Fruit fly (Drosophila melanogaster) whole organism, embryonic: Measurements from ENCODE around the gene drl.

Source experiments
- Ada2b ChIP-seq: fragments of 200-800 bp; sonication (Bioruptor generic); IDR thresholded peaks from 2 replicates; pipeline ENCODE4 v1.3.6; 2022; ENCODE audit warnings: missing biosample characterization, missing genetic modification characterization
- Bdp1 ChIP-seq: fragments of 200-800 bp; sonication (Bioruptor generic); optimal IDR thresholded peaks from 3 replicates; lab custom pipeline; 2016; ENCODE audit warnings: missing biosample characterization, missing genetic modification characterization
- BtbVII ChIP-seq: fragments of 200-800 bp; sonication (Bioruptor generic); optimal IDR thresholded peaks from 3 replicates; lab custom pipeline; 2017; ENCODE audit warnings: missing biosample characterization, mild to moderate bottlenecking, missing genetic modification characterization
- CG10147 ChIP-seq: fragments of 200-800 bp; sonication (Bioruptor generic); optimal IDR thresholded peaks from 2 replicates; lab custom pipeline; 2019; ENCODE audit warnings: missing biosample characterization, mild to moderate bottlenecking, missing genetic modification characterization, moderate library complexity
- CG10209 ChIP-seq: fragments of 200-800 bp; sonication (Bioruptor generic); optimal IDR thresholded peaks from 3 replicates; lab custom pipeline; 2017; ENCODE audit warnings: missing biosample characterization, mild to moderate bottlenecking, missing genetic modification characterization, missing genetic modification reagents
- CG1024 ChIP-seq: fragments of 200-800 bp; sonication (Bioruptor generic); IDR thresholded peaks from 2 replicates; pipeline ENCODE4 v1.3.6; 2022; ENCODE audit warnings: missing biosample characterization, missing genetic modification characterization
- CG11723 ChIP-seq: fragments of 200-800 bp; sonication (Bioruptor generic); optimal IDR thresholded peaks from 2 replicates; lab custom pipeline; 2017; ENCODE audit warnings: missing biosample characterization, mild to moderate bottlenecking, missing genetic modification characterization
- CG12744 ChIP-seq: fragments of 200-800 bp; sonication (Bioruptor generic); optimal IDR thresholded peaks from 2 replicates; lab custom pipeline; 2016; ENCODE audit warnings: missing biosample characterization, missing genetic modification characterization
- CG12769 ChIP-seq: fragments of 200-800 bp; sonication (Bioruptor generic); optimal IDR thresholded peaks from 2 replicates; lab custom pipeline; 2019; ENCODE audit warnings: missing biosample characterization, mild to moderate bottlenecking, missing genetic modification characterization, moderate library complexity
- CG14050 ChIP-seq: fragments of 200-800 bp; sonication (Bioruptor generic); IDR thresholded peaks from 3 replicates; pipeline ENCODE4 v1.3.6; 2022; ENCODE audit warnings: missing biosample characterization, missing genetic modification characterization
- CG15479 ChIP-seq: fragments of 200-800 bp; sonication (Bioruptor generic); optimal IDR thresholded peaks from 3 replicates; lab custom pipeline; 2019; ENCODE audit warnings: missing biosample characterization, mild to moderate bottlenecking, missing genetic modification characterization, moderate library complexity
- CG16813 ChIP-seq: fragments of 200-800 bp; sonication (Bioruptor generic); IDR thresholded peaks from 3 replicates; pipeline ENCODE4 v1.3.6; 2022; ENCODE audit warnings: missing biosample characterization, missing genetic modification characterization; ENCODE audit not compliant: partially characterized antibody
- CG2199 ChIP-seq: fragments of 200-800 bp; sonication (Bioruptor generic); IDR thresholded peaks from 3 replicates; pipeline ENCODE4 v1.3.6; 2022; ENCODE audit warnings: missing biosample characterization, missing genetic modification characterization
- CG2678 ChIP-seq: fragments of 200-800 bp; sonication (Bioruptor generic); optimal IDR thresholded peaks from 3 replicates; lab custom pipeline; 2019; ENCODE audit warnings: missing biosample characterization, mild to moderate bottlenecking, missing genetic modification characterization, moderate library complexity
- CG32772 ChIP-seq: fragments of 200-800 bp; sonication (Bioruptor generic); IDR thresholded peaks from 2 replicates; pipeline ENCODE4 v1.3.6; 2022; ENCODE audit warnings: missing biosample characterization, missing genetic modification characterization
- CG33213 ChIP-seq: fragments of 200-800 bp; sonication (Bioruptor generic); optimal IDR thresholded peaks from 3 replicates; lab custom pipeline; 2016; ENCODE audit warnings: missing biosample characterization, missing genetic modification characterization
- CG33557 ChIP-seq: fragments of 200-800 bp; sonication (Bioruptor generic); optimal IDR thresholded peaks from 2 replicates; lab custom pipeline; 2019; ENCODE audit warnings: missing biosample characterization, mild to moderate bottlenecking, missing genetic modification characterization, moderate library complexity
- CG4282 ChIP-seq: fragments of 200-800 bp; sonication (Bioruptor generic); optimal IDR thresholded peaks from 2 replicates; lab custom pipeline; 2016; ENCODE audit warnings: missing biosample characterization, missing genetic modification characterization
- CG4707 ChIP-seq: fragments of 200-800 bp; sonication (Bioruptor generic); optimal IDR thresholded peaks from 2 replicates; lab custom pipeline; 2018; ENCODE audit warnings: missing biosample characterization, mild to moderate bottlenecking, missing genetic modification characterization, moderate library complexity
- CG6254 ChIP-seq: fragments of 200-800 bp; sonication (Bioruptor generic); optimal IDR thresholded peaks from 3 replicates; lab custom pipeline; 2017; ENCODE audit warnings: mild to moderate bottlenecking, missing biosample characterization, missing genetic modification reagents, missing genetic modification characterization
- CG7357 ChIP-seq: fragments of 200-800 bp; sonication (Bioruptor generic); IDR thresholded peaks from 3 replicates; pipeline ENCODE4 v1.3.6; 2022; ENCODE audit warnings: missing biosample characterization, missing genetic modification characterization
- CG8089 ChIP-seq: fragments of 200-800 bp; sonication (Bioruptor generic); optimal IDR thresholded peaks from 3 replicates; lab custom pipeline; 2016; ENCODE audit warnings: missing biosample characterization, missing genetic modification characterization
- CG9437 ChIP-seq: fragments of 200-800 bp; sonication (Bioruptor generic); optimal IDR thresholded peaks from 2 replicates; lab custom pipeline; 2018; ENCODE audit warnings: missing biosample characterization, mild to moderate bottlenecking, missing genetic modification characterization
- CG9797 ChIP-seq: fragments of 200-800 bp; sonication (Bioruptor generic); optimal IDR thresholded peaks from 3 replicates; lab custom pipeline; 2018; ENCODE audit warnings: missing biosample characterization, mild to moderate bottlenecking, missing genetic modification characterization
- CkIIα-i1 ChIP-seq: fragments of 200-800 bp; sonication (Bioruptor generic); IDR thresholded peaks from 2 replicates; pipeline ENCODE4 v1.3.6; 2022; ENCODE audit warnings: missing biosample characterization, missing genetic modification characterization
- Dll ChIP-seq: fragments of 200-800 bp; sonication (Bioruptor generic); IDR thresholded peaks from 4 replicates; pipeline ENCODE4 v1.3.6; 2022; ENCODE audit warnings: missing biosample characterization, missing genetic modification characterization; ENCODE audit not compliant: partially characterized antibody
- Drgx ChIP-seq: fragments of 200-800 bp; sonication (Bioruptor generic); IDR thresholded peaks from 2 replicates; pipeline ENCODE4 v1.3.6; 2022; ENCODE audit warnings: missing biosample characterization, missing genetic modification characterization
- Gug ChIP-seq: fragments of 200-800 bp; sonication (Bioruptor generic); IDR thresholded peaks from 4 replicates; pipeline ENCODE4 v1.3.6; 2022; ENCODE audit warnings: missing biosample characterization, missing genetic modification characterization
- H2.0 ChIP-seq: fragments of 200-800 bp; sonication (Bioruptor generic); IDR thresholded peaks from 2 replicates; pipeline ENCODE4 v1.3.6; 2022; ENCODE audit warnings: missing biosample characterization, missing genetic modification characterization
- Hmx ChIP-seq: fragments of 200-800 bp; sonication (Bioruptor generic); optimal IDR thresholded peaks from 2 replicates; lab custom pipeline; 2016; ENCODE audit warnings: missing biosample characterization, missing genetic modification characterization
- Hsf ChIP-seq: fragments of 200-800 bp; sonication (Bioruptor generic); optimal IDR thresholded peaks from 3 replicates; lab custom pipeline; 2016; ENCODE audit warnings: missing biosample characterization, missing genetic modification characterization
- Myb ChIP-seq: fragments of 200-800 bp; sonication (Bioruptor generic); optimal IDR thresholded peaks from 2 replicates; lab custom pipeline; 2016; ENCODE audit warnings: missing biosample characterization, missing genetic modification characterization
- Optix ChIP-seq: fragments of 200-800 bp; sonication (Bioruptor generic); IDR thresholded peaks from 3 replicates; pipeline ENCODE4 v1.3.6; 2022; ENCODE audit warnings: missing biosample characterization, missing genetic modification characterization
- Sox100B ChIP-seq: fragments of 200-800 bp; sonication (Bioruptor generic); optimal IDR thresholded peaks from 3 replicates; lab custom pipeline; 2018; ENCODE audit warnings: missing biosample characterization, mild to moderate bottlenecking, missing genetic modification characterization
- Sry-β ChIP-seq: fragments of 200-800 bp; sonication (Bioruptor generic); optimal IDR thresholded peaks from 2 replicates; lab custom pipeline; 2018; ENCODE audit warnings: missing biosample characterization, mild to moderate bottlenecking, missing genetic modification characterization, moderate library complexity
- az2 ChIP-seq: fragments of 200-800 bp; sonication (Bioruptor generic); optimal IDR thresholded peaks from 3 replicates; lab custom pipeline; 2016; ENCODE audit warnings: missing biosample characterization, missing genetic modification characterization
- bigmax ChIP-seq: fragments of 200-800 bp; sonication (Bioruptor generic); optimal IDR thresholded peaks from 2 replicates; lab custom pipeline; 2018; ENCODE audit warnings: missing biosample characterization, mild to moderate bottlenecking, missing genetic modification characterization
- cas ChIP-seq: fragments of 200-800 bp; sonication (Bioruptor generic); IDR thresholded peaks from 2 replicates; pipeline ENCODE4 v1.3.6; 2022; ENCODE audit warnings: missing biosample characterization, missing genetic modification characterization
- chinmo ChIP-seq: fragments of 200-800 bp; sonication (Bioruptor generic); IDR thresholded peaks from 4 replicates; pipeline ENCODE4 v1.3.6; 2022; ENCODE audit warnings: missing biosample characterization, missing genetic modification characterization; ENCODE audit not compliant: partially characterized antibody
- chm ChIP-seq: fragments of 200-800 bp; sonication (Bioruptor generic); IDR thresholded peaks from 2 replicates; pipeline ENCODE4 v1.3.6; 2022; ENCODE audit warnings: missing biosample characterization, missing genetic modification characterization
- h ChIP-seq: fragments of >200 bp; optimal IDR thresholded peaks from 2 replicates; lab custom pipeline; 2017
- hbn ChIP-seq: fragments of 200-800 bp; sonication (Bioruptor generic); IDR thresholded peaks from 2 replicates; pipeline ENCODE4 v1.3.6; 2022; ENCODE audit warnings: missing biosample characterization, missing genetic modification characterization; ENCODE audit not compliant: partially characterized antibody
- her ChIP-seq: fragments of 200-800 bp; sonication (Bioruptor generic); optimal IDR thresholded peaks from 2 replicates; lab custom pipeline; 2016; ENCODE audit warnings: missing biosample characterization, missing genetic modification characterization
- kay ChIP-seq: fragments of 200-800 bp; sonication (Bioruptor generic); optimal IDR thresholded peaks from 2 replicates; lab custom pipeline; 2016; ENCODE audit warnings: missing biosample characterization, missing genetic modification characterization
- nerfin-2 ChIP-seq: fragments of 200-800 bp; sonication (Bioruptor generic); IDR thresholded peaks from 2 replicates; pipeline ENCODE4 v1.3.6; 2022; ENCODE audit warnings: missing biosample characterization, missing genetic modification characterization; ENCODE audit not compliant: partially characterized antibody
- phol ChIP-seq: fragments of 200-800 bp; sonication (Bioruptor generic); optimal IDR thresholded peaks from 3 replicates; lab custom pipeline; 2018; ENCODE audit warnings: missing biosample characterization, mild to moderate bottlenecking, missing genetic modification characterization, moderate library complexity
- sc ChIP-seq, 3 experiments: fragments of >200 bp in 2 of 3; fragments of 200-800 bp in 1 of 3; sonication (Bioruptor generic) in 1 of 3; optimal IDR thresholded peaks; 2 replicates in 2 of 3; 3 replicates in 1 of 3; lab custom pipeline; 2017; ENCODE audit warnings: mild to moderate bottlenecking in 1 of 3, missing biosample characterization in 1 of 3, missing genetic modification characterization in 1 of 3, missing genetic modification reagents in 1 of 3
- sqz ChIP-seq: fragments of 200-800 bp; sonication (Bioruptor generic); optimal IDR thresholded peaks from 3 replicates; lab custom pipeline; 2018; ENCODE audit warnings: missing biosample characterization, mild to moderate bottlenecking, missing genetic modification characterization
- stc ChIP-seq: fragments of 200-800 bp; sonication (Bioruptor generic); IDR thresholded peaks from 2 replicates; pipeline ENCODE4 v1.3.6; 2022; ENCODE audit warnings: missing biosample characterization, missing genetic modification characterization
- sug ChIP-seq: fragments of 200-800 bp; optimal IDR thresholded peaks from 2 replicates; lab custom pipeline; 2019; ENCODE audit warnings: missing biosample characterization, mild to moderate bottlenecking, missing genetic modification characterization, moderate library complexity
- zfh1 ChIP-seq: fragments of 200-800 bp; sonication (Bioruptor generic); IDR thresholded peaks from 3 replicates; pipeline ENCODE4 v1.3.6; 2022; ENCODE audit warnings: missing biosample characterization, missing genetic modification characterization
- zfh2 ChIP-seq: fragments of 200-800 bp; sonication (Bioruptor generic); optimal IDR thresholded peaks from 2 replicates; lab custom pipeline; 2016; ENCODE audit warnings: missing biosample characterization, missing genetic modification characterization

The drl gene

DNA sequence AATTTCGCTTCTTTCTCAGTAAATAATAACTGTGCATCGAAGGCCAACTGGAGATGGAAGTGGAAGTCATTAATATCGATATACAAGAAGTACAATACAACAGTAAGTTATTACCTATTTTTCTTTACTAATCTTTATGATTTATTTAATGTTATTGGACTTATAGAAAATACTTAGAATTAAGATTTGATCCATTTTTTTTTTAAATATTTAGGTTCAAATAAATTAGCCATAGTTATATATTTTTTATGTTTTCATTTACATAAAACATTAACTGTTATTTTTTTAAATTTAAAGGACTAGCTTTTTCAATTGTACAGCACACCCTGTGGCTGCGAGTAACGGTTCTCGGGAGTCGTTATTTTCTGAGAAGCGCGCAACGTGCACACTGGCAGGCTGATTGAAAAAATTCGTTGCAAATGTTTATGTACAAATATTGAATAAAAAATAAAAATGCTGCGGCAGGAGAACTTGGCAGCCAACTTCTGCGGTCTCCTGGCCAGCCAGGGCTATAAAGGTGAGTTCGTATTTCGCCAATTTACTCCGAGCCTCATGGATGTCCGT is 4.4 kb upstream of the drl start, which contains the start of the genes gammaTub37C and pigeon (continued):
- TF ChIP-seq chinmo (GFP tag; lab: Robert Waterston, UW) (no peak), CG9797 (GFP tag; lab: Kevin White, UChicago) (peak; percentile 74), Bdp1 (GFP tag; lab: Kevin White, UChicago) (no peak), CG32772 (no peak), nerfin-2 (GFP tag; lab: Robert Waterston, UW) (no peak), Hsf (GFP tag; lab: Kevin White, UChicago) (no peak), CG8089 (no peak), hbn (GFP tag; lab: Robert Waterston, UW) (no peak), her (GFP tag; lab: Kevin White, UChicago) (no peak), Ada2b (GFP tag; lab: Robert Waterston, UW) (no peak), CG10147 (GFP tag; lab: Kevin White, UChicago) (no peak), CG10209 (no peak), Optix (no peak), zfh2 (GFP tag; lab: Kevin White, UChicago) (no peak), stc (GFP tag; lab: Robert Waterston, UW) (no peak), CG7357 (GFP tag; lab: Robert Waterston, UW) (no peak), Myb (GFP tag; lab: Kevin White, UChicago) (peak; percentile 97), zfh1 (GFP tag; lab: Robert Waterston, UW) (no peak), Sry-β (GFP tag; lab: Kevin White, UChicago) (no peak), CG33557 (no peak), CG4282 (GFP tag; lab: Kevin White, UChicago) (no peak), CG12744 (no peak), kay (GFP tag; lab: Kevin White, UChicago) (no peak), CG33213 (GFP tag; lab: Kevin White, UChicago) (peak; percentile 43), sug (tag; lab: Kevin White, UChicago) (no peak), az2 (GFP tag; lab: Kevin White, UChicago) (no peak), CG2199 (no peak), bigmax (GFP tag; lab: Kevin White, UChicago) (no peak), CG16813 (no peak), sc (optimal IDR thresholded peaks at IDR 0.05; lab: Kevin White, UChicago) (no peak), sc (GFP tag; optimal IDR thresholded peaks at IDR 0.05; lab: Kevin White, UChicago) (no peak), CG14050 (GFP tag; lab: Robert Waterston, UW) (no peak), phol (tag; lab: Kevin White, UChicago) (peak; percentile 22), Drgx (GFP tag; lab: Robert Waterston, UW) (no peak), Dll (GFP tag; lab: Robert Waterston, UW) (no peak), CG9437 (GFP tag; lab: Kevin White, UChicago) (no peak), CG12769 (no peak), Gug (GFP tag; lab: Robert Waterston, UW) (no peak), CG2678 (no peak)
- TF ChIP-seq, all 482 proteins: peak for 55

DNA sequence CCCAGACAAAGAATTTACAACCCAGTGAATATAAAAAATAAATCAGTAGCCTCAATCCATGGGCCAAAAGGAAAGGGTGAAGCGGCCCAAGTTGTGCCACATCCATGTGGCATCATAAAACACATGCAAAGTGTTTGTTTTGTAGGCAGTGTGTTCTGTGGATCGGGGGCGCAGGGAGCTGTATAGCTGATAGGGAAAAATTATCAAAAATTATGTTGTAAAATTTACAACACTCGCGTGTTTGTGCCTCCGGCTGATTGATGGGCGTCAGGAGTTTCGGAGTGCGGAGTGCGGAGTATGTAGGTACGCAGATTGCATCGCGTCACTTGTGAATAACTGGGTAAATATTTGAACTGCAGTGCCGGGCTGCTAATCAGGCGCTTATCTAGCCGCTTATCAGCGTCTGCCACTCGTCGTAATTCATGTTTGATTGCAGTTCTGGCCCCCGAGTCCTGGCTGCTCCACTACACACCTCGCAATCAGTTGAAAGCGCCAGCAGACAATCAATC is 1.7 kb downstream of the drl start:
- TF ChIP-seq Hmx (GFP tag; lab: Kevin White, UChicago), result no peak
- TF ChIP-seq Sox100B, result peak; percentile 67
- no peak for TF ChIP-seq CkIIα-i1 (GFP tag; lab: Robert Waterston, UW)
- TF ChIP-seq h (lab: Kevin White, UChicago), result no peak
- TF ChIP-seq CG6254 (GFP tag; lab: Kevin White, UChicago), result peak; percentile 70
- peak; percentile 80 for TF ChIP-seq sqz (GFP tag; lab: Kevin White, UChicago)
- peak; percentile 92 for TF ChIP-seq CG15479 (GFP tag; lab: Kevin White, UChicago)
- no peak for TF ChIP-seq H2.0 (GFP tag; lab: Robert Waterston, UW)
- no peak for TF ChIP-seq BtbVII (GFP tag; lab: Kevin White, UChicago)
- peak; percentile 26 for TF ChIP-seq CG11723 (GFP tag; lab: Kevin White, UChicago)
- TF ChIP-seq CG4707 (GFP tag; lab: Kevin White, UChicago), result peak; percentile 8
- TF ChIP-seq CG1024 (GFP tag; lab: Robert Waterston, UW), result no peak
- TF ChIP-seq cas, result no peak
- peak; percentile 48; the same call in 1 of the 2 replicates for TF ChIP-seq chm (GFP tag; lab: Robert Waterston, UW)
